Fruit fly (Drosophila melanogaster) S2 (cell line): ENCODE data around the gene Eogt.

Experiments used
- CG8478 ChIP-seq: fragments of >200 bp; optimal IDR thresholded peaks from 2 replicates; lab custom pipeline; 2018
- CTCF ChIP-seq, 2 experiments: fragments of >200 bp; optimal IDR thresholded peaks; 2 replicates each; lab custom pipeline; 2018

Eogt gene

DNA sequence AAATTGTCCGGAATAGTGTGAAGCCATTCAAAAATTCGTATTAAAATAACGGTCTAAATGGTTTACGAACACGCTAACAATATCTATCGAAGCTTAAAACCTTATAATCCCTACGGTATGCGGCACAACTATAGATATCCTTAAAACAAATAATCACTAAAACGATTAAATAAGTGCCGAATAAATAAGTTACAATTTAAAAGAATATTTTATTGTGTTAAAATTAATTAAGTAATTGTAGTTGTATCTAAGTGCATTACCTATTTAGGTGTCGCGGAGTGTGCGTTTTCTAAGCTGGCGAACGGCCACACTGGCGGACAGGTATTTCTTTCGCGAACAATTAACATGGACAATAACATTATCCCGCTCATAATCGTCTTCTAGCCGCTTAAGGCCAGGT lies at the start of gene Eogt:
Gene Eogt, plus strand, starts transcription at position 293 of the 400 bp plus-strand sequence.
- TF ChIP-seq CTCF (optimal IDR thresholded peaks at IDR 0.05; lab: Kevin White, UChicago) (peak in 1 of 2 experiments; percentile 6), CG8478 (no peak)

DNA sequence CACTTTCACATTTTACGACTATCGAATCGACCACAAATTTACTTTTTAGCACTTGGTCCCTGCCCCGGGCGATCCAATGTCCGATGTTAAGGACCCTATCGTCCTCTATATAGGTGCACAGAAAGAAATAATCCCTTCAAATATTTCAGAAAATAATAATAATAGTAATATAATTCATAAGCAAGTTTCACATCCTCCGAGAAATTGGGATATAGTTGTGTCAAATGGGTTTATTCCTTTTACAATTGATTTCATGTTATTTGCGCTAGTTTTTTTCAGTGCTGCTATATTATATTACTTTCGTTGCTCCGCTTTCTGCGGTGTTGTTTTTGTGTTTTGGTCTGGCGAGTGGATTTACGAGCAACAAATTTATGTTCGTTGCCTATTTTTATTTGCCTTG lies 32.4 kb upstream of the Eogt start:
- TF ChIP-seq CG8478 (no peak), CTCF (optimal IDR thresholded peaks at IDR 0.05; lab: Kevin White, UChicago) (no peak)

DNA sequence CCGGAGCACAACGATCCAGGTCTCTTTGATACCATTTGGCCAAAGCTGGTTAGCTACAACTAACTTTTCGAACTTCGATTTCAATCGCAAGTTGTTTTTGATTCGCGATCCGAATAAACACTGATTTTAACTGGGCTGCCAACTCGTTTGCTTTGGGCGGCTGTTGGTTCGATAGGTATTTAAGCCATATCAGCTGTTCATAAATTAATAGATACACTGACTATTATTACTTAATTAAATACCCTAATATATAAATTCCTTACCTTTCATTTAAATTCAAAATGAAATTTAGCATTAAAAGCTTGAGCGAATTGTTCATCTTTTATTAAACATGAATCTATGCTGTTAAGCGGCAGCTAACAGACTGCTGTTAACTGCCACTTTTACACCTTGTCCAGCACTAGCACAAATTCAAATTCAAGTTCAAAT lies 23.7 kb upstream of the Eogt start, which contains the start of gene CG9967:
Gene CG9967, minus strand, starts transcription at position 129 of the 429 bp plus-strand sequence.
- no peak for TF ChIP-seq CTCF (optimal IDR thresholded peaks at IDR 0.05; lab: Kevin White, UChicago)
- no peak for TF ChIP-seq CG8478

DNA sequence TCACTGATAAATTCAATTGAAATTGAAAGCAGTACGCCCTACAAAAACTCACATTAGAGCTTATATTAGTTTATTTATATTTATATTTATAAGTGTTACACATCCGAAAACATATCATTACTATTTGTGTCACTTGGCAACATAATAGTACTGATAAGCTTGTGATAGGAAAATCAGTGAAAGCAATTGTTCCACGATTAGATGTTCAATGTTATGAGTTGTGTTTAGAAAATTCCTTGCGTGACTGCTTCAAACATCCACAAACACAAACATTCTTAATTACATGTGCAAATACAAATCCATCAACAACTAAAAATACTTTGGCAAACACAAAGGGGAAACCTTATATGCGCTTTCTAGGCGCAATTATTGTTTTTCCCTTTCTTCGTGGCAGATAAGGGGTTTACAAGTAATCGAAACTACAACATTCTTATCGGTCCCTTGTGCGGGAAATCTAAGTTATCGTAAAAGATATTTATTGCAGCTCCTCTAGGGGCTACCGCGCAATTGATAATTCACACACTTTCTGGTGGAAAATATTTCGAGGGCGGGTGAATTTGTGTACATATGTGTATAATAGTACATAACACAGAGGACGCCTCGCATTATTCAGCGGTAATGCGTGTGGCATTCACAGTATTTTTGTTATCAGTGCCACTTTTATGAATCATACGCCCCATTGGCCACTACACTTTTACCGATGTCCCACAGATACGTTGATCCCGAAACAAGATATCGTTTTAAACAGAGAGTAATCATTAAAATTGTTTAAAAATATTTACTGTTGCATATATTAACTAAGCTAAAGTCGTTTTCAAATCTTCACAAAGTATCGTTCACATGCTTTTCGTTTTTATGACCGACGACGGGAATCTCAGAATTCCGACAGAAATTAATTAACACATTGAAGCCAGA lies 18.7 kb upstream of the Eogt start:
- no peak for TF ChIP-seq CTCF (optimal IDR thresholded peaks at IDR 0.05; lab: Kevin White, UChicago)
- TF ChIP-seq CG8478 = no peak

DNA sequence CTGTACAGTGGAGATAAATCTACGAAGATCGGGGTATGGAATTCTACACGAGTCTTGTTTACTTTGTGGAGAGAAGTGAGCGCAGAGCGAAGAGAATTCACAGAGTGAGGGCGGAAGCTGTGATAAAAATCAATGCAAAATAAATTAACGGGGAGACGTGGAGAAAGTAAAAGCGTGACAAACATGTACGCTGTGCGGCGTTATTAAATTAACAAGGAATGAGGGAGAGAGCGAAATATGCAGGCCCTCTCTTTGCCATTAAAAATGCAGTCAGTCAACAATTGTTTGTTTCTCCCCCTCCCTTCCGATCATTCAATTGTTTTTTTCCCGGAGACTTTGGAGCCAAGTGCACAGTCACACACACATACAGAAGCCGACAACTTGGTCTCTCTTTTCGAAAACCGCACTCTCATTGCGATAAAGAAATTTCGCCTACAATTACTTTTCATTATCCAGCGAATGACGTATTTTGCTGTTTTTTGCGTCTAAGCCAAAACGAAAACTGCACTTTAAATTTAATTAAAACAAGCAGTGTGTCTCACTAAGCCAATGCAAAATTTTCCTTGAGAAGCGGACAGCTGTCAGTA lies 18.0 kb upstream of the Eogt start:
- TF ChIP-seq CTCF (optimal IDR thresholded peaks at IDR 0.05; lab: Kevin White, UChicago) (no peak), CG8478 (no peak)

DNA sequence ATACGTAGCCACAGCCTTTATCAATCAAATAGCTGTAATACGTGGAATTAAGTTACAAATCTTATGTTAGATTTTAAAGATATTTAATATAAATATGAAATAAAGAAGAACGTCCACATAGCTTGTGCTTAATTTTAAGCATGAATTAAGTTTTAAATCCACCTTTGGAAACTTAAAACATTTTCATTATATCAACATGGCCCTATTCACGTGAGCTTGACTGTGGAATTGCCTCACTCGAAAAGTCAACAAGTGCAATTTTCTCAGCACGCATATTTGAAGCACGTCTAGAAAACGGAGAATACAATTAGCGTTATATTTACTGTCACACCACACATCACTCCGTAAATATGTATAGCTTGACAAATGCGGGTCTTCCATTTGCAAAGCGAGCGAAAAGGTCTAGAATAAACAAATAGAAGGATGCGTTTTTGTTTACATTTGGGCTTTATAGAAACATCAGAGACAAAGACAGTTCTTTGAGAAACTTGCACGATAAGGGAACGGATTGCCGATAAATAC lies 17.2 kb upstream of the Eogt start:
- no peak for TF ChIP-seq CG8478
- no peak for TF ChIP-seq CTCF (optimal IDR thresholded peaks at IDR 0.05; lab: Kevin White, UChicago)

DNA sequence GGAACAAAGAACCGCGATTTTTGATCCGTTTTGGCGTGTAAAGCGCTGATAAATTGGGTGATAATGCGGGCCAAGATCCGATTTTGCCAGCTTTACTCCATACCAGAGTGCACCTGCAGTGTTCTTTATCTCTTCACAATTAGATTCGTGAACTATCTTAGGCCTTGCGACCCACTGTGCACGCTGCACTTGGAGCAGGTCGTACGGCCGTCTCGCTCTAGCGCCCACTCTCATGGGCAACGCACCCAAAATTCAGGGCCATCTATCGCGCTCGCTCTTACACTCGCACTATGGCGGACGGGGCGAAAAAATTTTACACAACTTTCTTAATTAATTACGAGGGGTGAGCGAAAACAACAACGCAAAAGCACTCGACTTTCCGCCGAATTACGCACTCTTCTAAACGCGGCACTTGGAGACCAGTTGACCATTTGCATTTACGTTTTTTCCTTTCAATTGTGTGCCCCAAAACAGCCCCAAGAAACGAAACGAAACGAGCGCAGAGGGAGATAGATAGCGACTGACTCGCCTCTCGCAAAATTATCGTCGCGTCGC lies 16.6 kb upstream of the Eogt start:
- TF ChIP-seq CTCF (optimal IDR thresholded peaks at IDR 0.05; lab: Kevin White, UChicago) (no peak), CG8478 (no peak)

DNA sequence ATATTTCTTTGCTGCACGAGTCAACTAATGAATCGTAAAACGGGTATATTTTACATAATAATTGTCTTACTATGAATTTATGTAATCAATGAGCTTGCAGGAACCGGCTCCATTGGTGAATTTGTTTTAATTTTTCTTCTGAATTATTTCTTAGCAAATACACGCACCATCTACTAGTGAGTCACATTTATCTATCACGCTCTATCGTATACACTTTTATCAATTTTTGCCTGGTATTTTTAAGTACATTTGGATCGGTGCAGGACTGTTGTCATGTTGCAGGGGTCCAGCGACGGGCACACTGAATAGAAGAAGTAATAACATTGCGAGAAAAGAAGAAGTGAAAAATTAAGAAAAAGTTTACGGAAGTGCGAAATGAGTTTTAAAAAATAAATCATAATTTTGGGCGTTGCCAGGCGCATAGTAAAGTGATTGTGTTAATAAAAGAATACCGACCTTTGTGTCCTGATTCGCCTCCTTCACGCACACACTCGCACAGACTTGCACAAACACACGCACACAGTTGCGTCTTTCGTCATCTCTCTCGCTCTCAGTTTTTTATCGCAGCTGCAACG lies 15.7 kb upstream of the Eogt start, which contains the start of the genes Rab5 and Axud1:
Gene Rab5, minus strand, starts transcription at position 197 of the 575 bp plus-strand sequence.
Gene Axud1, plus strand, starts transcription at position 269 of the 575 bp plus-strand sequence.
- TF ChIP-seq CTCF (optimal IDR thresholded peaks at IDR 0.05; lab: Kevin White, UChicago) (peak in 1 of 2 experiments; percentile 2), CG8478 (no peak)

DNA sequence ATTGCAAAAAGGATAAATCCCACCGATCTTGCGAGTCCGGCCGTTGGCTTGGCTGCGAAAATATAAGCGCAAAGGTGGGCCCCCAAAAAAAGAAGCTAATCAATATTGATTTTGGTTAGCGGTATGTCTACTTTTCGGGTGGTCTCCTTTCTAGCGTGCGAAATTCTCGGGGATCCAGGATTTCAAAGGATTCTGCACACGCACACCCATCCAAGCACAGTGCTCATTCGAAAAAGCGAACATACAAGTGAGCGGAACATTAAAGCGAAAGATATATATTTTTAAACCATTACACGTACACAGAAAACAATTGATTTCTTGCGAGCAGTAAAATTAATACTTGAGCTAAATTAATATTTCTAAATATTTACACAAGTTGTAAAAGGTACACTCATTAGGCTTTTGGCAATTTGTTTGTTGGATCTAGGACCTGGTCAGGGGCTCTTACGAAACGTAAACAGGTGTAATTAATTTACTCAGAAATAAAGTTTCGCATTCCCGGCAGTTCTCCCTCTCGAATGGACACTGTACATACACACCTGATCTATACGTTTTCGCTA lies 15.2 kb upstream of the Eogt start:
- no peak for TF ChIP-seq CG8478
- no peak for TF ChIP-seq CTCF (optimal IDR thresholded peaks at IDR 0.05; lab: Kevin White, UChicago)

DNA sequence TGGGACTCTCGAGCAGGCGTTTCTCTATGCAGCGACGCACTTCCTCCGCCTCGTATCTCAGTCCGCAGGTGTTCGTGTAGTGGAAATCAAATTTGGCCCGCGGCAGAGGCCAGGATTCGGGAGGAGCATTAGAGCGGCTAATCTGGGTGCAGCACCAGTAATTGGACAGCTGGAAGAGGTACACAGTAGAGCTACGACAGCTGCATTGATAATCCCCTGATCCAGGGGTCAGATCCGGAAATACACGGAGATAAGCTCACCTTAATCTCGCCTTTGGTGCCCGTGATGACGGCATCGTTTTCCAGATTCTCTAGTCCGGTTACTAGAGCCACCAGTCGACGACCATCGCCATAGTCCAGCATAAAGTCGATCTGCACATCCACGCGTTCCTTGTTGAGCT lies 10.5 kb upstream of the Eogt start:
- TF ChIP-seq CG8478 = no peak
- TF ChIP-seq CTCF (optimal IDR thresholded peaks at IDR 0.05; lab: Kevin White, UChicago) = no peak

DNA sequence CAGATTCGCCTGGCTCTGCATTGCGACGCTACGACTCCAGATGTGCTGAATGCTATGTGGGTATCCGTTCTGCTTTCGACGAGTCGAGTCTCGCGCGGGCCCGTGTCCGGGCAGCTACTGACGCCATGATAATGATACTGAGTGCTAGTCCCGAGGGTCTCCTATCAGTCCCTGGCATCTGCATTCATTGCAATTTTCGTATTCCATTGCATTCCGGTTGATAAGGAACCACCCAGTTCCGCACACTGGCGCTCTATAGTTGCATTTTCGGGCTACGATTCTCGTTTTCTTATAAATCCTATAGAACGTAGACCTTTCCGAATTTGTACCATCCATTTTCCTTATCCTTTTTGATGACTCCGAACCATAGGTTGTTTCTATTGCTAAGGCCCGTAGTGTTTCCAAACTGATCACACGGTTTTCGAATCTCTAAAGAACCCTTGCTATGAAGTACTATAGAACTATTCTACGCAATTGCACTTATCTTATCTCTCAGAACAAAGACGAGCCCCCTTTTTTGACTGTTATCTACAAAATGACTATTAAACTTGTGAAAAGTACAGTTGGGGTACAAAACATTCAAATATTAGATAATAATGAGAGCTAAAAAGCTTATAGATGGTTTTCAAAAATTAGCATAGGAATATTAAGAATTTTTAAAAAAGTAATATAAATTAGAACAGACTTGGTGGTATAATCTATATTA lies 9.3 kb upstream of the Eogt start, which contains the start of gene CG3597:
Gene CG3597, minus strand, starts transcription at position 119 of the 706 bp plus-strand sequence.
- TF ChIP-seq CTCF (optimal IDR thresholded peaks at IDR 0.05; lab: Kevin White, UChicago) = no peak
- TF ChIP-seq CG8478 = no peak

DNA sequence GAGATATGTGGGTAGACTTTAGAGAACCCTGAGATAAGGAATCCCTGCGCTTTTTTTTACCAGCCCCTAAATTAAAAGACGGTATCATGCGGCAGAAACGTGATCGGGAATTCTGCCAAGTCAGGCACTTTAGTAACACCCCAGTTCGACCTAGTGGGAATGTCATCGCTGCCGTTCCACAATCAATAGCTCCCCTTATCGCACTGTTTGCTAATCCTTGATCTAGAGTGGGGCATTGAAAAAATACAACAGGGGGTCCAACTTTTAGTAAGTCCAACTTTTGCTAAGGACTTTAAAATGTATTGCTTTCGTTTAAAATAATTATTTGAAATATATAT lies 8.8 kb upstream of the Eogt start:
- no peak for TF ChIP-seq CG8478

DNA sequence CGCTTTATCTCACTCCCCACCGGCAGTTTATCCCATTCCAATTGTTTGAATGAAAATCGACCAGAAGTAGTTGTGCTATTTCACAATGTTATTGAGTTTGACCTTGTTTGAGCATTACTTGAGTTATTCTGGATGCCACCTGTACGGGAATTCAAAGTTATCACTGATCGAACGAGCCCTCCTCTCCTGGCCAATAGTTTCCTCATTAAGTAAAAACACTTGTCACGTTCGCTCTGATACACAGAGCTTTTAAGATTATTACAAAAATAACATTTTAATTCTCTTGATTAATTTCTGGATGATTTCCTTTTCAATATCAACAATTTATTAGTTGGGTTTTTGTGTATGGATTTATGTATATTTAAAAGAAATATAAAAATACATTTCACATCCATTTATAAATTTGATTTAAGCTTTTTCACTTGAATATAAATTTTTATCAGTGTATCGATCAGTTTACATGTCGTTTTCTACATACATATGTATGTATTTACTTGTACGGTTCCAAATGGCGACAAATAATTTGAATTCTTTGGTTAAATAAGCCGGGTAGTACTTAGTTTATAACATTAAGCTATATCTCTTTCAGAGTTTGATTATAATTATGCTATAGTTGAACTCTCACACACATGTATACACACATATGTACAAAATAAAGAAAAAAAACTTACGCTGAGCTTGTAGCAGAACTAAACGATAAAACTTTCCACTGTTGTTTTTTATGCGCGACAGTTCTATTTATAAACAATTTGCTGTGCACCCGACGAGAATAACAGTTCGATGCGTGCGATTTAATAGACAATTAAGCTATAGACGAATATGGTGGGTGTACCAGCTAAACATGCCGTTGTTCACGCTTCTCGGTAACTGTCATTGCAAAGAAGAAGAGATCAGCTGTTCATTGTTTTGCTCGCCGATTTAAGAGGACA lies 6.8 kb upstream of the Eogt start, which contains the start of the genes CG3609 and CG15390:
Gene CG3609, minus strand, starts transcription at position 810 of the 929 bp plus-strand sequence.
Gene CG15390, plus strand, starts transcription at position 896 of the 929 bp plus-strand sequence.
- no peak for TF ChIP-seq CG8478
- TF ChIP-seq CTCF (optimal IDR thresholded peaks at IDR 0.05; lab: Kevin White, UChicago) = peak in 1 of 2 experiments; percentile 3
